Fruit fly (Drosophila melanogaster) whole organism, prepupa: ENCODE measurements around the gene Spn38F.

ENCODE experiments used
- CG11294 ChIP-seq: fragments of 200-800 bp; sonication (Bioruptor generic); IDR thresholded peaks from 2 replicates; pipeline ENCODE4 v1.3.6; 2022; ENCODE audit warnings: missing biosample characterization, missing genetic modification characterization
- CG11762 ChIP-seq: fragments of 200-800 bp; sonication (Bioruptor generic); optimal IDR thresholded peaks from 3 replicates; lab custom pipeline; 2016; ENCODE audit warnings: missing biosample characterization, missing genetic modification characterization; ENCODE audit not compliant: insufficient read depth
- CG11902 ChIP-seq: fragments of 200-800 bp; sonication (Bioruptor generic); optimal IDR thresholded peaks from 3 replicates; lab custom pipeline; 2016; ENCODE audit warnings: missing biosample characterization, missing genetic modification characterization
- CG1621 ChIP-seq: fragments of 200-800 bp; sonication (Bioruptor generic); optimal IDR thresholded peaks from 3 replicates; lab custom pipeline; 2018; ENCODE audit warnings: missing biosample characterization, mild to moderate bottlenecking, missing genetic modification characterization
- CG16779 ChIP-seq: fragments of 200-800 bp; sonication (Bioruptor generic); optimal IDR thresholded peaks from 3 replicates; lab custom pipeline; 2017; ENCODE audit warnings: missing biosample characterization, mild to moderate bottlenecking, missing genetic modification characterization
- CG31627 ChIP-seq: fragments of 200-800 bp; sonication (Bioruptor generic); optimal IDR thresholded peaks from 3 replicates; lab custom pipeline; 2016; ENCODE audit warnings: missing biosample characterization, missing genetic modification characterization
- CG32006 ChIP-seq: fragments of 200-800 bp; sonication (Bioruptor generic); optimal IDR thresholded peaks from 3 replicates; lab custom pipeline; 2017; ENCODE audit warnings: missing biosample characterization, mild to moderate bottlenecking, missing genetic modification characterization
- CG34406 ChIP-seq: fragments of 200-800 bp; sonication (Bioruptor generic); optimal IDR thresholded peaks from 3 replicates; lab custom pipeline; 2016; ENCODE audit warnings: missing biosample characterization, missing genetic modification characterization
- CG3919 ChIP-seq: fragments of 200-800 bp; sonication (Bioruptor generic); optimal IDR thresholded peaks from 3 replicates; lab custom pipeline; 2016; ENCODE audit warnings: missing biosample characterization, missing genetic modification characterization
- CG4318 ChIP-seq: fragments of 200-800 bp; sonication (Bioruptor generic); optimal IDR thresholded peaks from 3 replicates; lab custom pipeline; 2017; ENCODE audit warnings: missing biosample characterization, mild to moderate bottlenecking, missing genetic modification characterization
- CG6163 ChIP-seq: fragments of 200-800 bp; sonication (Bioruptor generic); IDR thresholded peaks from 3 replicates; pipeline ENCODE4 v1.3.6; 2022; ENCODE audit warnings: missing biosample characterization, missing genetic modification characterization
- CG6276 ChIP-seq: fragments of 200-800 bp; sonication (Bioruptor generic); optimal IDR thresholded peaks from 2 replicates; lab custom pipeline; 2017; ENCODE audit warnings: missing biosample characterization, mild to moderate bottlenecking, missing genetic modification characterization
- CG6792 ChIP-seq: fragments of 200-800 bp; sonication (Bioruptor generic); optimal IDR thresholded peaks from 3 replicates; lab custom pipeline; 2016; ENCODE audit warnings: missing biosample characterization, missing genetic modification characterization
- CG6808 ChIP-seq: fragments of 200-800 bp; sonication (Bioruptor generic); optimal IDR thresholded peaks from 3 replicates; lab custom pipeline; 2017; ENCODE audit warnings: missing biosample characterization, missing genetic modification characterization, mild to moderate bottlenecking, moderate library complexity, missing genetic modification reagents
- CG8119 ChIP-seq: fragments of 200-800 bp; sonication (Bioruptor generic); IDR thresholded peaks from 3 replicates; pipeline ENCODE4 v1.3.6; 2022; ENCODE audit warnings: missing biosample characterization, missing genetic modification characterization
- CG8632 ChIP-seq: fragments of 200-800 bp; sonication (Bioruptor generic); optimal IDR thresholded peaks from 3 replicates; lab custom pipeline; 2016; ENCODE audit warnings: missing biosample characterization, missing genetic modification characterization
- CG9139 ChIP-seq: fragments of 200-800 bp; sonication (Bioruptor generic); optimal IDR thresholded peaks from 3 replicates; lab custom pipeline; 2017; ENCODE audit warnings: missing biosample characterization, mild to moderate bottlenecking, missing genetic modification characterization
- Eip75B ChIP-seq: fragments of 200-800 bp; sonication (Bioruptor generic); optimal IDR thresholded peaks from 3 replicates; lab custom pipeline; 2016; ENCODE audit warnings: missing biosample characterization, missing genetic modification characterization
- Eip93F ChIP-seq: fragments of 200-800 bp; sonication (Bioruptor generic); optimal IDR thresholded peaks from 2 replicates; lab custom pipeline; 2016; ENCODE audit warnings: missing biosample characterization, mild to moderate bottlenecking, missing genetic modification characterization
- Ets21C ChIP-seq: fragments of 200-800 bp; sonication (Bioruptor generic); optimal IDR thresholded peaks from 3 replicates; lab custom pipeline; 2016; ENCODE audit warnings: missing biosample characterization, missing genetic modification characterization
- Ets96B ChIP-seq: fragments of 200-800 bp; optimal IDR thresholded peaks from 2 replicates; lab custom pipeline; 2019; ENCODE audit warnings: missing biosample characterization, mild to moderate bottlenecking, missing genetic modification characterization, moderate library complexity
- Gug ChIP-seq: fragments of 200-800 bp; sonication (Bioruptor generic); IDR thresholded peaks from 2 replicates; pipeline ENCODE4 v1.3.6; 2022; ENCODE audit warnings: missing biosample characterization, missing genetic modification characterization
- Hr38 ChIP-seq: sonication (Bioruptor generic); optimal IDR thresholded peaks from 2 replicates; lab custom pipeline; 2016; ENCODE audit warnings: missing biosample characterization, missing genetic modification characterization
- Hr39 ChIP-seq: fragments of 200-800 bp; sonication (Bioruptor generic); optimal IDR thresholded peaks from 2 replicates; lab custom pipeline; 2016; ENCODE audit warnings: missing biosample characterization, missing genetic modification characterization
- Hr4 ChIP-seq: fragments of 200-800 bp; sonication (Bioruptor generic); optimal IDR thresholded peaks from 3 replicates; lab custom pipeline; 2016; ENCODE audit warnings: missing biosample characterization, missing genetic modification characterization
- Lpt ChIP-seq: fragments of 200-800 bp; sonication (Bioruptor generic); optimal IDR thresholded peaks from 3 replicates; lab custom pipeline; 2016; ENCODE audit warnings: missing biosample characterization, missing genetic modification characterization
- OdsH ChIP-seq: fragments of 200-800 bp; sonication (Bioruptor generic); optimal IDR thresholded peaks from 3 replicates; lab custom pipeline; 2016; ENCODE audit warnings: missing biosample characterization, missing genetic modification characterization
- Sox14 ChIP-seq: fragments of 200-800 bp; sonication (Bioruptor generic); optimal IDR thresholded peaks from 3 replicates; lab custom pipeline; 2016; ENCODE audit warnings: missing biosample characterization, missing genetic modification characterization
- Sox15 ChIP-seq: fragments of 200-800 bp; sonication (Bioruptor generic); optimal IDR thresholded peaks from 3 replicates; lab custom pipeline; 2016; ENCODE audit warnings: missing biosample characterization, missing genetic modification characterization
- achi ChIP-seq: fragments of 200-800 bp; sonication (Bioruptor generic); optimal IDR thresholded peaks from 3 replicates; lab custom pipeline; 2016; ENCODE audit warnings: missing biosample characterization, missing genetic modification characterization
- acj6 ChIP-seq: fragments of 200-800 bp; sonication (Bioruptor generic); optimal IDR thresholded peaks from 3 replicates; lab custom pipeline; 2016; ENCODE audit warnings: missing biosample characterization, missing genetic modification characterization
- cyc ChIP-seq: fragments of 200-800 bp; sonication (Bioruptor generic); optimal IDR thresholded peaks from 3 replicates; lab custom pipeline; 2016; ENCODE audit warnings: missing biosample characterization, missing genetic modification characterization
- dac ChIP-seq: fragments of 200-800 bp; sonication (Bioruptor generic); optimal IDR thresholded peaks from 2 replicates; lab custom pipeline; 2017; ENCODE audit warnings: missing biosample characterization, mild to moderate bottlenecking, missing genetic modification characterization
- dsx ChIP-seq: fragments of 200-800 bp; optimal IDR thresholded peaks from 3 replicates; lab custom pipeline; 2019; ENCODE audit warnings: missing biosample characterization, mild to moderate bottlenecking, missing genetic modification characterization, moderate library complexity; ENCODE audit not compliant: poor library complexity, severe bottlenecking
- eg ChIP-seq: fragments of 200-800 bp; sonication (Bioruptor generic); IDR thresholded peaks from 3 replicates; pipeline ENCODE4 v1.3.6; 2022; ENCODE audit warnings: missing biosample characterization, missing genetic modification characterization
- esn ChIP-seq: fragments of 200-800 bp; sonication (Bioruptor generic); optimal IDR thresholded peaks from 2 replicates; lab custom pipeline; 2016; ENCODE audit warnings: missing biosample characterization, mild to moderate bottlenecking, missing genetic modification characterization, moderate library complexity
- fd85E ChIP-seq: fragments of 200-800 bp; sonication (Bioruptor generic); optimal IDR thresholded peaks from 3 replicates; lab custom pipeline; 2016; ENCODE audit warnings: missing biosample characterization, missing genetic modification characterization
- fkh ChIP-seq: fragments of 200-800 bp; sonication (Bioruptor generic); optimal IDR thresholded peaks from 3 replicates; lab custom pipeline; 2017; ENCODE audit warnings: missing biosample characterization, mild to moderate bottlenecking, missing genetic modification characterization, moderate library complexity
- lz ChIP-seq: fragments of 200-800 bp; sonication (Bioruptor generic); optimal IDR thresholded peaks from 3 replicates; lab custom pipeline; 2016; ENCODE audit warnings: missing biosample characterization, missing genetic modification characterization
- net ChIP-seq: fragments of 200-800 bp; sonication (Bioruptor generic); optimal IDR thresholded peaks from 3 replicates; lab custom pipeline; 2016; ENCODE audit warnings: missing biosample characterization, missing genetic modification characterization
- pdm3 ChIP-seq: fragments of 200-800 bp; sonication (Bioruptor generic); optimal IDR thresholded peaks from 3 replicates; lab custom pipeline; 2016; ENCODE audit warnings: missing biosample characterization, missing genetic modification characterization
- salr ChIP-seq, 2 experiments: fragments of 200-800 bp; sonication (Bioruptor generic); optimal IDR thresholded peaks; 3 replicates each; lab custom pipeline; 2016 to 2018; ENCODE audit warnings: missing biosample characterization in 2 of 2, missing genetic modification characterization in 2 of 2, mild to moderate bottlenecking in 1 of 2
- spab ChIP-seq: fragments of 200-800 bp; sonication (Bioruptor generic); optimal IDR thresholded peaks from 2 replicates; lab custom pipeline; 2017; ENCODE audit warnings: missing biosample characterization, mild to moderate bottlenecking, missing genetic modification characterization, missing genetic modification reagents
- ss ChIP-seq, 2 experiments: fragments of 200-800 bp; sonication (Bioruptor generic); optimal IDR thresholded peaks; 2 replicates in 1 of 2; 3 replicates in 1 of 2; lab custom pipeline; 2017 to 2018; ENCODE audit warnings: mild to moderate bottlenecking in 2 of 2, missing biosample characterization in 2 of 2, missing genetic modification characterization in 2 of 2, moderate library complexity in 1 of 2
- svp ChIP-seq: fragments of 200-800 bp; sonication (Bioruptor generic); peaks from one replicate; lab custom pipeline; 2016; ENCODE audit warnings: missing biosample characterization, missing genetic modification characterization
- topi ChIP-seq: fragments of 200-800 bp; sonication (Bioruptor generic); optimal IDR thresholded peaks from 3 replicates; lab custom pipeline; 2016; ENCODE audit warnings: missing biosample characterization, missing genetic modification characterization

Gene Spn38F

DNA sequence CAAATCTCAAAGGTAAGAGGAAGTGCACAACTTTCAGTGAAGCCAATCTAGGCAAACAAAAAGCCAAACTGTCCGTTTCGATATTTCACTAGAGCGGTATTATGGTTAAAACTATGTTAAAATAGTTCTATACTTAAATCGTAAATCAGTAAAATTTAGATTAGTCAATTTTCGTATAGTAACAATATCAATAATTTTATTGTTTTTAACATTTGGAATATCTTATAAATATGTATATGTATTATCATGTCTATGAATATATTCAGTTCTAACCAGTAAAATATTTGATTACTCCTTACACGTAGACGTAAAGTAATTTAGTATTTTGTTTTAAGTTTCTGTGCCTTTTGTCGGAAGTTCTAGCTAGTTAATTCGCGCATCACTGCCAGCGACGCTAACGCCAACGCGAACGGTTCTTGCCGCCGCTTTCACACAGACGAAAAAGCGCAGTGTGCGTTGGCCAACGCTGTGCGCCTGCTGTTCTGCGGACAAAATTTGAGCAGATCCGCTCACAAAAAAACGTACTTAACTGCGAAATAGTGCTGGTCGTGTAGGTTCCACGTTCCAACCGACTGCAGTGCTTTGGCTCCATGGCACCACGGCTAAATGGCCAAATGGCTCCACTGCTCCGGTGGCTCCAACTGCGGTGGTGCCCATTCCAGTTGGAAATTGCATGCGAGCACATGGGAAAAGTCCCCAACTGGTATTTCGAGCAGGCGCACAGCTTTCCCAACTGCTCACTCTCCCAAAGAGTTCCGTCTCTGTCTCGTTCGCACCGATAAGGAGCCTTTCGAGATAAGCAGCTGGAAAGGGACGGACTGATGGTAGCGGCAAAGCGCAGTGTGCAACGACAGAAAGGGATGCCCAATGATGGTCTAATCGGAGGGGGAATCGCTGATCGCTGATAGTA is 14.3 kb downstream of the Spn38F start (continued):
- TF ChIP-seq acj6 (GFP tag; lab: Kevin White, UChicago) (peak; percentile 22), CG8119 (GFP tag; lab: Robert Waterston, UW) (peak; percentile 40; the same call in 1 of the 3 replicates), ss (GFP tag; optimal IDR thresholded peaks at IDR 0.05; lab: Kevin White, UChicago) (peak; percentile 32 to 41), esn (peak; percentile 20), Gug (GFP tag; lab: Robert Waterston, UW) (peak; percentile 28; the same call in 1 of the 2 replicates), Eip75B (no peak), CG6792 (GFP tag; lab: Kevin White, UChicago) (no peak), Hr39 (no peak), svp (GFP tag; lab: Kevin White, UChicago) (peak; percentile 93), topi (GFP tag; lab: Kevin White, UChicago) (peak; percentile 19), CG31627 (GFP tag; lab: Kevin White, UChicago) (no peak), CG1621 (peak; percentile 90), salr (GFP tag; optimal IDR thresholded peaks at IDR 0.05; lab: Kevin White, UChicago) (peak in 1 of 2 experiments; percentile 18), Eip93F (GFP tag; lab: Kevin White, UChicago) (peak; percentile 89), CG6276 (no peak), fd85E (GFP tag; lab: Kevin White, UChicago) (no peak), eg (no peak), CG6163 (GFP tag; lab: Robert Waterston, UW) (peak; percentile 73; the same call in 2 of the 3 replicates), cyc (GFP tag; lab: Kevin White, UChicago) (no peak)

DNA sequence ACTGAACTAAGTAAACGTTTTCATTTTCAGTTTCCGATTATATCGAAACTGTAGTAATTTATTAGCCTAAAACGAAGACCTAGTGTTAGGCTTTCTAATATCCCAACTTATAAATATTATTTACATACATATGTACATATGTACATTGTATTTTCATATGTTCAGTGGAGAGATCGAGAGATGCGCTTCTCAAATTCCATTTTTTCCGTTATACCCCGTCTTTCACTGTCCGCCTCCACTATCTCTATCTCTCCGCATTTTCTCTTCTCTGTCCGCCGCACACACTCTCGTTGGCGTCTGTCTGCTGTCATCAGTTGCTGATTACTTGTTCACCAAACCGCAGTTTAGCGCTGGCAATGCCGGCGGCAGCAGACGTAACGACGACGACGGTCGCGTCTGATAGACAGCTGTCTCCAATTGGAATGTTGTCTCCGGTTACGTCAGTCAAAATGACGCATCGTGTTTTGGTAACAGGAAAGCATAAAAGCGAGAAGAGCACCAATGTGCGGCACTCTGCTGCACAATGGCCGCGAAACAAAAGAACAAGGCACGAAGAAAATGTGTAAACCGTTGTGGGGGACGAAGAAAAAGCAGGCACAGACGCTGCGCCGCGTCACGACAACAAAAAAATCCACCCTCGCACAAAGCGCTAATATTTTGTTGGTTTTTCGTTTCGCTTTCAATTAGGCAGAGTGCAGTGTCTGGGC is 15.1 kb downstream of the Spn38F start, which contains the start of gene CG9331:
CG9331 (plus strand) TSS at position 340 of the 707 bp plus-strand sequence.
- TF ChIP-seq spab (GFP tag; lab: Kevin White, UChicago) (no peak), CG6276 (no peak), Eip93F (GFP tag; lab: Kevin White, UChicago) (peak; percentile 5), CG6808 (no peak), Hr4 (GFP tag; lab: Kevin White, UChicago) (no peak), CG8119 (GFP tag; lab: Robert Waterston, UW) (no peak), lz (GFP tag; lab: Kevin White, UChicago) (no peak), CG31627 (GFP tag; lab: Kevin White, UChicago) (no peak), Hr38 (GFP tag; lab: Kevin White, UChicago) (no peak), Sox14 (GFP tag; lab: Kevin White, UChicago) (peak; percentile 85), CG16779 (tag; lab: Kevin White, UChicago) (no peak), CG11902 (GFP tag; lab: Kevin White, UChicago) (no peak), fd85E (GFP tag; lab: Kevin White, UChicago) (no peak), Gug (GFP tag; lab: Robert Waterston, UW) (no peak), Ets96B (no peak), CG9139 (GFP tag; lab: Kevin White, UChicago) (no peak), CG4318 (no peak), ss (GFP tag; optimal IDR thresholded peaks at IDR 0.05; lab: Kevin White, UChicago) (no peak), net (GFP tag; lab: Kevin White, UChicago) (no peak), CG6792 (GFP tag; lab: Kevin White, UChicago) (no peak), CG11762 (no peak), fkh (GFP tag; lab: Kevin White, UChicago) (no peak), Sox15 (GFP tag; lab: Kevin White, UChicago) (no peak), CG3919 (GFP tag; lab: Kevin White, UChicago) (no peak), CG34406 (GFP tag; lab: Kevin White, UChicago) (no peak), CG1621 (peak; percentile 42), topi (GFP tag; lab: Kevin White, UChicago) (no peak), dsx (GFP tag; lab: Kevin White, UChicago) (no peak), dac (GFP tag; lab: Kevin White, UChicago) (no peak), Ets21C (GFP tag; lab: Kevin White, UChicago) (no peak), pdm3 (GFP tag; lab: Kevin White, UChicago) (no peak), CG11294 (no peak), achi (no peak), OdsH (no peak), Lpt (GFP tag; lab: Kevin White, UChicago) (no peak), CG8632 (GFP tag; lab: Kevin White, UChicago) (no peak), CG32006 (GFP tag; lab: Kevin White, UChicago) (no peak), salr (GFP tag; optimal IDR thresholded peaks at IDR 0.05; lab: Kevin White, UChicago) (no peak)
